Fruit fly (Drosophila melanogaster) whole organism, wandering third instar larva: ENCODE results near the gene CG34247.

Source experiments
- CrebA ChIP-seq: fragments of 200-800 bp; sonication (Bioruptor generic); optimal IDR thresholded peaks from 2 replicates; lab custom pipeline; 2016; ENCODE audit warnings: missing biosample characterization, mild to moderate bottlenecking, missing genetic modification characterization, borderline replicate concordance
- Hr78 ChIP-seq: fragments of >200 bp; optimal IDR thresholded peaks from 2 replicates; lab custom pipeline; 2017; ENCODE audit warnings: missing biosample characterization, missing genetic modification characterization
- Hr83 ChIP-seq: fragments of 200-300 bp; sonication (Bioruptor generic); optimal IDR thresholded peaks from 2 replicates; lab custom pipeline; 2016; ENCODE audit warnings: missing biosample characterization, mild to moderate bottlenecking, missing genetic modification characterization, moderate library complexity; ENCODE audit not compliant: poor library complexity, severe bottlenecking
- Mio ChIP-seq: sonication (Bioruptor generic); optimal IDR thresholded peaks from 2 replicates; lab custom pipeline; 2016; ENCODE audit warnings: missing biosample characterization, missing genetic modification characterization
- br ChIP-seq: fragments of 200-800 bp; sonication (Bioruptor generic); optimal IDR thresholded peaks from 2 replicates; lab custom pipeline; 2016; ENCODE audit warnings: missing biosample characterization, missing genetic modification characterization
- brk ChIP-seq: fragments of 200-800 bp; sonication (Bioruptor generic); optimal IDR thresholded peaks from 2 replicates; lab custom pipeline; 2016; ENCODE audit warnings: missing biosample characterization, mild to moderate bottlenecking, missing genetic modification characterization
- psq ChIP-seq: fragments of 200-800 bp; sonication (Bioruptor generic); optimal IDR thresholded peaks from 3 replicates; lab custom pipeline; 2017; ENCODE audit warnings: missing biosample characterization, mild to moderate bottlenecking, missing genetic modification characterization, moderate library complexity
- rgr ChIP-seq: fragments of 200-800 bp; sonication (Bioruptor generic); optimal IDR thresholded peaks from 3 replicates; lab custom pipeline; 2016; ENCODE audit warnings: missing biosample characterization, mild to moderate bottlenecking, missing genetic modification characterization
- usp ChIP-seq: fragments of >200 bp; optimal IDR thresholded peaks from 2 replicates; lab custom pipeline; 2017; ENCODE audit warnings: missing biosample characterization, missing genetic modification characterization

DNA sequence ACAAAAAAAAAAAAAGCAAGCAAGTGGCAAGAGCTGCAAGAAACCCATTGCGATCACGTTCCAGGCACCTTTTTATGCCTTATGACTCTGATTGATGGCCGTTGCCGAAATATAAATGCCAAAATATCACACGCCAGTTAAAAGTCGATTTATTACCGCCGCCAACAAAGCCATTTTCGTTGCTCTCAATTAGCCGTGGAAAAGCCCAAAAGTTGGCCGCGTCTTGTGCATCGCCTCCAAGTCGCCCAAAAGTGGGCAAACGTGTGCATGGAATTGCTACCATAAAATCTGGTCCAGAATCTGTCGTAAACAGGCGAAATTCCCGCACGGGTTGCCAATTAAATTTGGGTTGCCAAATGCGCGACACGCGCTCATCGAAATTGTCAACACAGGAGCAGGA, 30.3 kb upstream of the CG34247 start:
- TF ChIP-seq CrebA (GFP tag; lab: Kevin White, UChicago), result no peak
- no peak for TF ChIP-seq Hr78 (GFP tag; lab: Kevin White, UChicago)
- TF ChIP-seq psq, result no peak
- no peak for TF ChIP-seq br (GFP tag; lab: Kevin White, UChicago)
- TF ChIP-seq Mio (GFP tag; lab: Kevin White, UChicago), result no peak
- no peak for TF ChIP-seq rgr (GFP tag; lab: Kevin White, UChicago)
- no peak for TF ChIP-seq brk (GFP tag; lab: Kevin White, UChicago)
- TF ChIP-seq Hr83 (GFP tag; lab: Kevin White, UChicago), result no peak
- no peak for TF ChIP-seq usp (GFP tag; lab: Kevin White, UChicago)
